Fruit fly (Drosophila melanogaster): ENCODE data around the gene Gabat.

Gabat gene

DNA sequence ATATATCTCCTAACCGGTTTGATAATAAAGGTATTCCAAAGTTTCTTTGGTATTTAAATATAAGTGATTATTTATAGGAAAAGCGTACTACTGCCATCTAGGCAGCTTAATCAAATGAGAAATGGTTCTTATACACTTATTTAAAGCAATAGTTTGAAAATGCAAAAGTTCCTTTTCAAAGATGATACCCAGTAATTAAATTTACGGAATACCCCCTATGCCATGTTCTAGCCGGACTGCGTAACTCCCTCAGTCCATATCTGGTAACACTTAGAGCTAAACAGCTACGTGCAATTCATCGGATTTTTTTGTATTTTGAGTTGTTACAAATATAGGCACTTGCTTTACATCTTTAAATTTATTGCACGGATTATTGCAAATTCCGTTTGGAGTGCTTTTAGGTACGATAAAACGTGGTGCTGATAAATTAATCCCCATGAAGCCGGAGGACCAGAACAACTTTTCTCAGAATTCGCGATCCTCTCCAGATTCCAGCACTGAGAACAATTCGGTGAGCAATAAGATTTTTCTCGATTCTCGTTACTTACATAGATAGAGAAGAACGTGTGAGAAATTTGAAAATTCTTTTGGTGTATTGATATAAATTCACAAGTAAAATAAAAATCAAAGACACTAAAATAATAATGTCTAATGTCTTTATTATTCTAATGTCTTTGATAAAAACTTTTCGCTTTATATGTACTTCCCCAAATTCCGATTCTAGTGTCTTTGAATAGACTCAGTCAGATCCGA lies 2.2 kb upstream of the Gabat start, which contains the start of gene CG7668 (continued):
- peak; percentile 89 for TF ChIP-seq achi (GFP tag; optimal IDR thresholded peaks at IDR 0.05)
- TF ChIP-seq CG8119 (GFP tag; IDR thresholded peaks at IDR 0.05), result peak; percentile 92
- TF ChIP-seq Eip75B (GFP tag; optimal IDR thresholded peaks at IDR 0.05), result peak; percentile 92
- TF ChIP-seq CG4318 (GFP tag; optimal IDR thresholded peaks at IDR 0.05), result peak; percentile 68
- TF ChIP-seq Ets96B (tag; optimal IDR thresholded peaks at IDR 0.05), result peak; percentile 93
- TF ChIP-seq Eip78C (GFP tag), result peak; percentile 97
- peak; percentile 57 for TF ChIP-seq dac (GFP tag; optimal IDR thresholded peaks at IDR 0.05)
- peak; percentile 91 for TF ChIP-seq Sox102F (GFP tag; optimal IDR thresholded peaks at IDR 0.05)
- TF ChIP-seq lz (GFP tag; optimal IDR thresholded peaks at IDR 0.05), result peak; percentile 93
- peak; percentile 89 for TF ChIP-seq CG10631 (GFP tag; optimal IDR thresholded peaks at IDR 0.05)
- peak; percentile 83 for TF ChIP-seq CG9139 (GFP tag; optimal IDR thresholded peaks at IDR 0.05)
- TF ChIP-seq CG8632 (GFP tag; optimal IDR thresholded peaks at IDR 0.05), result peak; percentile 90
- TF ChIP-seq CG11902 (GFP tag; optimal IDR thresholded peaks at IDR 0.05), result peak; percentile 82
- TF ChIP-seq Lpt (GFP tag; optimal IDR thresholded peaks at IDR 0.05), result peak; percentile 84
- peak; percentile 79 for TF ChIP-seq fd59A (GFP tag; optimal IDR thresholded peaks at IDR 0.05)
- TF ChIP-seq CG34406 (GFP tag; optimal IDR thresholded peaks at IDR 0.05), result peak; percentile 92
- TF ChIP-seq Sox14 (GFP tag; optimal IDR thresholded peaks at IDR 0.05), result peak; percentile 92
- TF ChIP-seq Met (GFP tag; optimal IDR thresholded peaks at IDR 0.05), result peak; percentile 92
- TF ChIP-seq fd85E (GFP tag; optimal IDR thresholded peaks at IDR 0.05), result peak; percentile 41
- TF ChIP-seq Blimp-1 (GFP tag; optimal IDR thresholded peaks at IDR 0.05), result peak; percentile 79
- peak; percentile 91 for TF ChIP-seq dsx (GFP tag; optimal IDR thresholded peaks at IDR 0.05; ENCODE audit: poor library complexity, severe bottlenecking)
- peak; percentile 92 for TF ChIP-seq OdsH (GFP tag; optimal IDR thresholded peaks at IDR 0.05)
- peak; percentile 92 for TF ChIP-seq CG15336 (GFP tag; IDR thresholded peaks at IDR 0.05)
- TF ChIP-seq topi (GFP tag; optimal IDR thresholded peaks at IDR 0.05), result peak; percentile 93
- peak; percentile 88 for TF ChIP-seq CG6792 (GFP tag; optimal IDR thresholded peaks at IDR 0.05)
- TF ChIP-seq CG16779 (tag; optimal IDR thresholded peaks at IDR 0.05), result no peak
- TF ChIP-seq CG11762 (GFP tag; optimal IDR thresholded peaks at IDR 0.05; ENCODE audit: insufficient read depth), result peak; percentile 85
- peak; percentile 87 for TF ChIP-seq Sox15 (GFP tag; optimal IDR thresholded peaks at IDR 0.05)
- TF ChIP-seq CG3032 (tag; optimal IDR thresholded peaks at IDR 0.05), result peak; percentile 92
- TF ChIP-seq CG8319 (GFP tag; optimal IDR thresholded peaks at IDR 0.05), result peak; percentile 82
- TF ChIP-seq CG1621 (tag; optimal IDR thresholded peaks at IDR 0.05), result peak; percentile 89
- TF ChIP-seq CG3919 (GFP tag; optimal IDR thresholded peaks at IDR 0.05), result peak; percentile 93
- peak; percentile 87 for TF ChIP-seq CG6808 (GFP tag; optimal IDR thresholded peaks at IDR 0.05)
- TF ChIP-seq acj6 (GFP tag; optimal IDR thresholded peaks at IDR 0.05), result peak; percentile 94
- peak; percentile 94 for TF ChIP-seq CG31627 (GFP tag; optimal IDR thresholded peaks at IDR 0.05)
- peak in 1 of 2 experiments; percentile 80 for TF ChIP-seq salr (GFP tag; optimal IDR thresholded peaks at IDR 0.05)
- peak; percentile 75 for TF ChIP-seq CG6854 (GFP tag; optimal IDR thresholded peaks at IDR 0.05)

DNA sequence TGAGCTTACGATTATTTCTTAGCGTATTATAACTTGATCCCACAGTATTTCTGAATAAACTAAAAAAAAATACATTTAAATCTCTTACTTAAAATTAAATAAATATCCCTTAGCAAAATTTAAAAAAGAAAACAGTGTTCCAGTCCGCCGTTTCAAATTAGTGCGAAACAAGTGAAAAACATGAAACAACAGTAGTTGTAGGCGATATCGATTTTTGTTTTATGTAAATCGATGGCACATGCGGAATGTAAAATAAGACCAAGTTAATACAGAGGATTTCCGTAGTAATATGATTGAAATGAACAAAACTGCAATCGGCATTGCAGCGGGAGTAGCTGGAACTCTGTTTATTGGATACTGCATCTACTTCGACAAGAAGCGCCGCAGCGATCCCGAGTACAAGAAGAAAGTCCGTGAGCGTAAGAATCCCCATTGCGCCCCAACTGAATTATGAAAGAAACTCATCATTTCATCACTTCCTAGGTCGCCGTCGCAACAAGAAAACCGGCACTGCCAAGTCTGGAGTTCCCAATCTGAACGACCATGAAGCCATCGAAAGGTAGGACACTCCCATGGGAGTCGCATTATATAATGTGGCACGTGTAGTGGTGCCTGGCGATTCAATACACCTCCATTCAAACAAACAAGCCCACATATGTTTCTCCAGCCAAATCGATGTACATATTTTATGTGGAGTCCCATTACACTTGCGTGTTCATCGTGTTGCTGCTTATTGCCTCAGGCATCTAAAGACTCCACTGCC lies 573 bp upstream of the Gabat start:
- TF ChIP-seq Eip78C (GFP tag) (peak; percentile 26), CG34406 (GFP tag; optimal IDR thresholded peaks at IDR 0.05) (no peak), achi (GFP tag; optimal IDR thresholded peaks at IDR 0.05) (no peak)
